Fruit fly (Drosophila melanogaster) whole organism, embryonic: ENCODE data around the gene Hrs.

Experiments used
- Atf3 ChIP-seq: fragments of 200-800 bp; sonication (Bioruptor generic); optimal IDR thresholded peaks from 3 replicates; lab custom pipeline; 2016; ENCODE audit warnings: missing biosample characterization, missing genetic modification characterization
- CG10543 ChIP-seq: fragments of 200-800 bp; sonication (Bioruptor generic); optimal IDR thresholded peaks from 3 replicates; lab custom pipeline; 2017; ENCODE audit warnings: missing biosample characterization, mild to moderate bottlenecking, missing genetic modification characterization, moderate library complexity
- CG12391 ChIP-seq: fragments of 200-800 bp; sonication (Bioruptor generic); optimal IDR thresholded peaks from 3 replicates; lab custom pipeline; 2018; ENCODE audit warnings: missing biosample characterization, mild to moderate bottlenecking, missing genetic modification characterization, moderate library complexity
- CG13775 ChIP-seq: fragments of 200-800 bp; sonication (Bioruptor generic); optimal IDR thresholded peaks from 3 replicates; lab custom pipeline; 2017; ENCODE audit warnings: missing biosample characterization, mild to moderate bottlenecking, missing genetic modification characterization
- CG14710 ChIP-seq: fragments of 200-800 bp; sonication (Bioruptor generic); optimal IDR thresholded peaks from 3 replicates; lab custom pipeline; 2019; ENCODE audit warnings: missing biosample characterization, mild to moderate bottlenecking, missing genetic modification characterization, moderate library complexity
- CG17186 ChIP-seq: fragments of 200-800 bp; sonication (Bioruptor generic); optimal IDR thresholded peaks from 3 replicates; lab custom pipeline; 2017; ENCODE audit warnings: missing biosample characterization, missing genetic modification reagents, missing genetic modification characterization
- CG17568 ChIP-seq: fragments of 200-800 bp; sonication (Bioruptor generic); optimal IDR thresholded peaks from 2 replicates; lab custom pipeline; 2018; ENCODE audit warnings: missing biosample characterization, mild to moderate bottlenecking, missing genetic modification characterization, moderate library complexity
- CG18011 ChIP-seq: fragments of 200-800 bp; sonication (Bioruptor generic); optimal IDR thresholded peaks from 2 replicates; lab custom pipeline; 2017; ENCODE audit warnings: missing biosample characterization, missing genetic modification characterization, mild to moderate bottlenecking, moderate library complexity, missing genotype
- CG18476 ChIP-seq: fragments of 200-800 bp; sonication (Bioruptor generic); optimal IDR thresholded peaks from 2 replicates; lab custom pipeline; 2016; ENCODE audit warnings: missing biosample characterization, mild to moderate bottlenecking, missing genetic modification characterization
- CG4730 ChIP-seq: fragments of 200-800 bp; sonication (Bioruptor generic); IDR thresholded peaks from 2 replicates; pipeline ENCODE4 v1.3.6; 2022; ENCODE audit warnings: missing biosample characterization, missing genetic modification characterization
- CG6854 ChIP-seq: fragments of 200-800 bp; sonication (Bioruptor generic); optimal IDR thresholded peaks from 3 replicates; lab custom pipeline; 2017; ENCODE audit warnings: missing biosample characterization, mild to moderate bottlenecking, missing genetic modification characterization
- CG7556 ChIP-seq: fragments of 200-800 bp; sonication (Bioruptor generic); optimal IDR thresholded peaks from 2 replicates; lab custom pipeline; 2017; ENCODE audit warnings: missing biosample characterization, mild to moderate bottlenecking, missing genetic modification characterization
- CG8388 ChIP-seq: fragments of 200-800 bp; sonication (Bioruptor generic); optimal IDR thresholded peaks from 2 replicates; lab custom pipeline; 2019; ENCODE audit warnings: missing biosample characterization, mild to moderate bottlenecking, missing genetic modification characterization, moderate library complexity
- Dek ChIP-seq: fragments of 200-800 bp; sonication (Bioruptor generic); optimal IDR thresholded peaks from 3 replicates; lab custom pipeline; 2019; ENCODE audit warnings: missing biosample characterization, mild to moderate bottlenecking, missing genetic modification characterization, moderate library complexity
- Ets97D ChIP-seq: fragments of 200-800 bp; sonication (Bioruptor generic); optimal IDR thresholded peaks from 3 replicates; lab custom pipeline; 2016; ENCODE audit warnings: missing biosample characterization, missing genetic modification characterization
- Fer3 ChIP-seq: fragments of 200-800 bp; sonication (Bioruptor generic); optimal IDR thresholded peaks from 2 replicates; lab custom pipeline; 2018; ENCODE audit warnings: missing biosample characterization, mild to moderate bottlenecking, missing genetic modification characterization, moderate library complexity
- GATAe ChIP-seq: fragments of 200-800 bp; sonication (Bioruptor generic); conservative IDR thresholded peaks from 2 replicates; pipeline ENCODE4 v1.3.6; 2022; ENCODE audit warnings: missing biosample characterization, missing genetic modification characterization
- HLH54F ChIP-seq: fragments of 200-800 bp; sonication (Bioruptor generic); optimal IDR thresholded peaks from 3 replicates; lab custom pipeline; 2016; ENCODE audit warnings: missing biosample characterization, missing genetic modification characterization
- HmgD ChIP-seq: fragments of 200-800 bp; sonication (Bioruptor generic); optimal IDR thresholded peaks from 3 replicates; lab custom pipeline; 2016; ENCODE audit warnings: missing biosample characterization, missing genetic modification characterization
- Lim3 ChIP-seq: fragments of 200-800 bp; sonication (Bioruptor generic); IDR thresholded peaks from 2 replicates; pipeline ENCODE4 v1.3.6; 2022; ENCODE audit warnings: missing biosample characterization, missing genetic modification characterization
- Nf-YC ChIP-seq: fragments of 200-800 bp; optimal IDR thresholded peaks from 3 replicates; lab custom pipeline; 2019; ENCODE audit warnings: missing biosample characterization, mild to moderate bottlenecking, missing genetic modification characterization, moderate library complexity
- Oli ChIP-seq: fragments of 200-800 bp; sonication (Bioruptor generic); optimal IDR thresholded peaks from 2 replicates; lab custom pipeline; 2018; ENCODE audit warnings: missing biosample characterization, mild to moderate bottlenecking, missing genetic modification characterization, moderate library complexity
- Spps ChIP-seq: fragments of 200-800 bp; sonication (Bioruptor generic); optimal IDR thresholded peaks from 2 replicates; lab custom pipeline; 2018; ENCODE audit warnings: missing biosample characterization, mild to moderate bottlenecking, missing genetic modification characterization
- Sry-β ChIP-seq: fragments of 200-800 bp; sonication (Bioruptor generic); optimal IDR thresholded peaks from 2 replicates; lab custom pipeline; 2018; ENCODE audit warnings: missing biosample characterization, mild to moderate bottlenecking, missing genetic modification characterization, moderate library complexity
- Xbp1 ChIP-seq: fragments of 200-800 bp; sonication (Bioruptor generic); optimal IDR thresholded peaks from 3 replicates; lab custom pipeline; 2016; ENCODE audit warnings: missing biosample characterization, mild to moderate bottlenecking, missing genetic modification characterization
- YL-1 ChIP-seq: fragments of 200-800 bp; sonication (Bioruptor generic); optimal IDR thresholded peaks from 3 replicates; lab custom pipeline; 2017; ENCODE audit warnings: missing biosample characterization, mild to moderate bottlenecking, missing genetic modification characterization
- ash1 ChIP-seq: fragments of 200-800 bp; sonication (Bioruptor generic); optimal IDR thresholded peaks from 2 replicates; lab custom pipeline; 2018; ENCODE audit warnings: missing biosample characterization, mild to moderate bottlenecking, missing genetic modification characterization
- ato ChIP-seq: fragments of 200-800 bp; sonication (Bioruptor generic); IDR thresholded peaks from 2 replicates; pipeline ENCODE4 v1.3.6; 2022; ENCODE audit warnings: missing biosample characterization, missing genetic modification characterization; ENCODE audit not compliant: partially characterized antibody
- ems ChIP-seq: fragments of 200-800 bp; sonication (Bioruptor generic); optimal IDR thresholded peaks from 3 replicates; lab custom pipeline; 2016; ENCODE audit warnings: missing biosample characterization, missing genetic modification characterization
- ftz-f1 ChIP-seq: fragments of 200-800 bp; sonication (Bioruptor generic); optimal IDR thresholded peaks from 2 replicates; lab custom pipeline; 2016; ENCODE audit warnings: missing biosample characterization, missing genetic modification characterization
- gcm ChIP-seq: fragments of 200-800 bp; sonication (Bioruptor generic); optimal IDR thresholded peaks from 2 replicates; lab custom pipeline; 2019; ENCODE audit warnings: missing biosample characterization, mild to moderate bottlenecking, missing genetic modification characterization, moderate library complexity
- her ChIP-seq: fragments of 200-800 bp; sonication (Bioruptor generic); optimal IDR thresholded peaks from 2 replicates; lab custom pipeline; 2016; ENCODE audit warnings: missing biosample characterization, missing genetic modification characterization
- kni ChIP-seq: fragments of 200-800 bp; sonication (Bioruptor generic); optimal IDR thresholded peaks from 3 replicates; lab custom pipeline; 2017; ENCODE audit warnings: mild to moderate bottlenecking, missing biosample characterization, missing genetic modification reagents, missing genetic modification characterization
- lab ChIP-seq: fragments of 200-800 bp; sonication (Bioruptor generic); optimal IDR thresholded peaks from 3 replicates; lab custom pipeline; 2017; ENCODE audit warnings: missing biosample characterization, missing genetic modification characterization, mild to moderate bottlenecking, moderate library complexity, missing genetic modification reagents
- lilli ChIP-seq: fragments of 200-800 bp; sonication (Bioruptor generic); optimal IDR thresholded peaks from 3 replicates; lab custom pipeline; 2016; ENCODE audit warnings: missing biosample characterization, missing genetic modification characterization
- mam ChIP-seq: fragments of 200-800 bp; sonication (Bioruptor generic); optimal IDR thresholded peaks from 3 replicates; lab custom pipeline; 2016; ENCODE audit warnings: missing biosample characterization, missing genetic modification characterization
- nmo ChIP-seq: fragments of 200-800 bp; sonication (Bioruptor generic); optimal IDR thresholded peaks from 2 replicates; lab custom pipeline; 2018; ENCODE audit warnings: missing biosample characterization, mild to moderate bottlenecking, missing genetic modification characterization, moderate library complexity
- oc ChIP-seq: fragments of 200-800 bp; sonication (Bioruptor generic); optimal IDR thresholded peaks from 2 replicates; lab custom pipeline; 2018; ENCODE audit warnings: missing biosample characterization, mild to moderate bottlenecking, missing genetic modification characterization, moderate library complexity
- pzg ChIP-seq: fragments of 200-800 bp; sonication (Bioruptor generic); optimal IDR thresholded peaks from 3 replicates; lab custom pipeline; 2018; ENCODE audit warnings: missing biosample characterization, mild to moderate bottlenecking, missing genetic modification characterization, moderate library complexity
- salm ChIP-seq: fragments of 200-800 bp; sonication (Bioruptor generic); optimal IDR thresholded peaks from 2 replicates; lab custom pipeline; 2018; ENCODE audit warnings: missing biosample characterization, mild to moderate bottlenecking, missing genetic modification characterization
- sd ChIP-seq: fragments of 200-800 bp; sonication (Bioruptor generic); optimal IDR thresholded peaks from 3 replicates; lab custom pipeline; 2018; ENCODE audit warnings: missing biosample characterization, mild to moderate bottlenecking, missing genetic modification characterization, moderate library complexity
- seq ChIP-seq: fragments of 200-800 bp; sonication (Bioruptor generic); IDR thresholded peaks from 2 replicates; pipeline ENCODE4 v1.3.6; 2022; ENCODE audit warnings: missing biosample characterization, missing genetic modification characterization
- slp2 ChIP-seq: fragments of 200-800 bp; sonication (Bioruptor generic); optimal IDR thresholded peaks from 2 replicates; lab custom pipeline; 2016; ENCODE audit warnings: missing biosample characterization, missing genetic modification characterization
- tgo ChIP-seq: fragments of 200-800 bp; sonication (Bioruptor generic); IDR thresholded peaks from 3 replicates; pipeline ENCODE4 v1.3.6; 2022; ENCODE audit warnings: missing biosample characterization, missing genetic modification characterization
- tll ChIP-seq, 2 experiments: fragments of 200-800 bp in 1 of 2; fragments of >200 bp in 1 of 2; sonication (Bioruptor generic) in 1 of 2; optimal IDR thresholded peaks; 2 replicates each; lab custom pipeline; 2017 to 2019; ENCODE audit warnings: missing biosample characterization in 2 of 2, missing genetic modification characterization in 2 of 2, mild to moderate bottlenecking in 1 of 2, moderate library complexity in 1 of 2
- unpg ChIP-seq: fragments of 200-800 bp; sonication (Bioruptor generic); optimal IDR thresholded peaks from 3 replicates; lab custom pipeline; 2018; ENCODE audit warnings: missing biosample characterization, mild to moderate bottlenecking, missing genetic modification characterization, moderate library complexity
- zfh1 ChIP-seq: fragments of 200-800 bp; sonication (Bioruptor generic); IDR thresholded peaks from 3 replicates; pipeline ENCODE4 v1.3.6; 2022; ENCODE audit warnings: missing biosample characterization, missing genetic modification characterization

Gene Hrs

DNA sequence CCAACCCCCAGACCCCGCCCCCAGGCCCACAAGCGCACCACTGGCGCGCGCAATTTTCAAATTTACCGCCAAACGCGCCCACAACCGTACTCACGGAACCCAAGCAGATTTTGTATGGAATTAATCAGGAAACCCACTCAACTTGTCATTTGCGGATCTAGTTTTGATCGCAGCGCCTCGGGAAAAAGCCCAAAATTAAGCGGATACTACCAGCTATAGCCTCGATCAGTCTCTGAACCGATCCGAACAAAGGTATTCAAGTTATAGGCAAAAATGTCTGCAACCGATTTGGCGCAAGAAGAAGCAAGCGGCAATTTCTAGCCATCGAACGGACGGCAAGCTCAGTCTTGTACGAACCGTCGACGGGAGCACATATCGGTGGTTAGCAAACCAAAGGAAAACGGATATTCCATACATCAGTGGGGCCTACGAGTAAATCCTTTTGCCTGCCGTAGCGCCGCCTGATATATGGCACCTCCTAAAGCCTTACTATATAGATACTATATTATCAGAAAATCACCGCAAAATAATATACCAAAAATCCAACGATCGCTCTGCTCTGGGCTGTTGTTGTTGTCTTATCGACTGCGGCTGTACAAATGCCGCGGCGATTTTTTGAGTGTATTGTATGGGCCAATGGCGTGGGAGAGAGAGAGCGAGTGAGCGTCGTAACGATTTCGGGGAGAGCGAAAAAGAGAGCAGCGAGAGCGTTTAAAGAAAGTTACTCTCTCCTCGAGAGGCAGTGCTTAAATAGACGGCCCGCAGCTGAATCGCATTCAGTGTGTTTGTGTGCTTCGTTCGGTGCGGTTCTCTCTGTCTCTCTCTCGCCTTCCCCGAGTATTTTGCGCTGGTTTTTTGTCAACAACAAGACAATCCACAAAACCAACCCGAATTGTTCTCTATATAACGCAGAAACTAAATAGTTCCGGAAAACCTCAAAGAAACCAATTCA, 12.9 kb downstream of the Hrs start, which contains the start of gene Pgk (continued):
- TF ChIP-seq Ets97D (GFP tag; lab: Kevin White, UChicago) (peak; percentile 32), CG8388 (GFP tag; lab: Kevin White, UChicago) (peak; percentile 26), Oli (tag; lab: Kevin White, UChicago) (peak; percentile 38), HmgD (GFP tag; lab: Kevin White, UChicago) (peak; percentile 36), nmo (peak; percentile 25), slp2 (GFP tag; lab: Kevin White, UChicago) (no peak), seq (GFP tag; lab: Robert Waterston, UW) (no peak), GATAe (no peak), CG18476 (GFP tag; lab: Kevin White, UChicago) (peak; percentile 59), salm (peak; percentile 66), Spps (tag; lab: Kevin White, UChicago) (peak; percentile 25), tgo (no peak), Dek (tag; lab: Kevin White, UChicago) (peak; percentile 55), gcm (GFP tag; lab: Kevin White, UChicago) (peak; percentile 33), ash1 (GFP tag; lab: Kevin White, UChicago) (no peak), CG13775 (GFP tag; lab: Kevin White, UChicago) (peak; percentile 20), Atf3 (GFP tag; lab: Kevin White, UChicago) (no peak), lilli (GFP tag; lab: Kevin White, UChicago) (peak; percentile 73), tll (GFP tag; optimal IDR thresholded peaks at IDR 0.05; lab: Kevin White, UChicago) (no peak), CG6854 (peak; percentile 80), Fer3 (tag; lab: Kevin White, UChicago) (peak; percentile 45), ems (peak; percentile 62), CG18011 (GFP tag; lab: Kevin White, UChicago) (no peak), YL-1 (peak; percentile 17), pzg (GFP tag; lab: Kevin White, UChicago) (peak; percentile 32), CG12391 (tag; lab: Kevin White, UChicago) (peak; percentile 61), Xbp1 (GFP tag; lab: Kevin White, UChicago) (peak; percentile 30), oc (peak; percentile 75), zfh1 (GFP tag; lab: Robert Waterston, UW) (no peak), Lim3 (GFP tag; lab: Robert Waterston, UW) (no peak), unpg (GFP tag; lab: Kevin White, UChicago) (peak; percentile 51), kni (GFP tag; lab: Kevin White, UChicago) (no peak), mam (no peak), CG14710 (tag; lab: Kevin White, UChicago) (peak; percentile 25), CG17568 (GFP tag; lab: Kevin White, UChicago) (peak; percentile 80), sd (tag; lab: Kevin White, UChicago) (peak; percentile 31), ftz-f1 (GFP tag; lab: Kevin White, UChicago) (no peak), CG17186 (GFP tag; lab: Kevin White, UChicago) (peak; percentile 93), Sry-β (GFP tag; lab: Kevin White, UChicago) (peak; percentile 71), Nf-YC (peak; percentile 94), CG4730 (GFP tag; lab: Robert Waterston, UW) (no peak), her (peak; percentile 33), ato (GFP tag; lab: Robert Waterston, UW) (no peak), CG7556 (GFP tag; lab: Kevin White, UChicago) (peak; percentile 41), lab (GFP tag; lab: Kevin White, UChicago) (peak; percentile 67), CG10543 (GFP tag; lab: Kevin White, UChicago) (peak; percentile 81), HLH54F (GFP tag; lab: Kevin White, UChicago) (peak; percentile 1)
